Worm (Caenorhabditis elegans) whole organism, L4 larva: Measurements from ENCODE around the gene JC8.16.

Experiments used
- F44E2.7 ChIP-seq: fragments of 200-800 bp; sonication (Bioruptor generic); IDR thresholded peaks from 2 replicates; pipeline ENCODE4 v2.1.2; 2022; ENCODE audit warnings: missing genetic modification characterization, missing compliant biosample characterization
- F49E8.2 ChIP-seq: sonication (generic microtip); optimal IDR thresholded peaks from 2 replicates; lab custom pipeline; 2016; ENCODE audit warnings: missing compliant biosample characterization, mild to moderate bottlenecking, missing genetic modification characterization, borderline replicate concordance
- Y105C5A.15 ChIP-seq: fragments of 200-800 bp; sonication (Bioruptor generic); IDR thresholded peaks from 2 replicates; pipeline ENCODE4 v1.3.6; 2022; ENCODE audit warnings: missing genetic modification characterization, missing compliant biosample characterization
- Y75B8A.6 ChIP-seq: fragments of 200-800 bp; sonication (Bioruptor generic); IDR thresholded peaks from 2 replicates; pipeline ENCODE4 v1.3.6; 2022; ENCODE audit warnings: missing genetic modification reagents, missing genetic modification characterization, missing compliant biosample characterization
- ZK337.2 ChIP-seq: fragments of 200-800 bp; sonication (Bioruptor generic); IDR thresholded peaks from 2 replicates; pipeline ENCODE4 v1.3.6; 2022; ENCODE audit warnings: missing genetic modification reagents, missing genetic modification characterization, missing compliant biosample characterization
- aha-1 ChIP-seq: fragments of 150-350 bp; peaks from one replicate; lab custom pipeline; 2014; ENCODE audit warnings: missing biosample characterization, missing genetic modification characterization
- aly-2 ChIP-seq: sonication (generic microtip); optimal IDR thresholded peaks from 2 replicates; lab custom pipeline; 2018; ENCODE audit warnings: missing biosample characterization, missing genetic modification characterization
- arid-1 ChIP-seq: fragments of 200-800 bp; sonication (Bioruptor generic); conservative IDR thresholded peaks from 2 replicates; pipeline ENCODE4 v1.3.6; 2022; ENCODE audit warnings: missing genetic modification reagents, missing genetic modification characterization, missing compliant biosample characterization
- attf-4 ChIP-seq: sonication (generic microtip); optimal IDR thresholded peaks from 3 replicates; lab custom pipeline; 2017; ENCODE audit warnings: missing biosample characterization, missing genetic modification characterization
- ceh-20 ChIP-seq: fragments of 200-800 bp; sonication (Bioruptor generic); IDR thresholded peaks from 2 replicates; pipeline ENCODE4 v1.3.6; 2022; ENCODE audit warnings: missing genetic modification reagents, missing genetic modification characterization, missing compliant biosample characterization
- ceh-28 ChIP-seq: fragments of 150-350 bp; optimal IDR thresholded peaks from 2 replicates; lab custom pipeline; 2014; ENCODE audit warnings: missing biosample characterization, missing genetic modification reagents, missing genetic modification characterization
- ces-1 ChIP-seq: fragments of 150-350 bp; sonication (generic microtip); optimal IDR thresholded peaks from 4 replicates; lab custom pipeline; 2014; ENCODE audit warnings: missing biosample characterization, missing genetic modification reagents, missing genetic modification characterization
- cey-2 ChIP-seq: sonication (generic microtip); optimal IDR thresholded peaks from 3 replicates; lab custom pipeline; 2017; ENCODE audit warnings: missing genetic modification characterization, mild to moderate bottlenecking, missing compliant biosample characterization, antibody characterized with exemption, borderline replicate concordance; ENCODE audit not compliant: insufficient read depth
- ctbp-1 ChIP-seq: fragments of 200-800 bp; sonication (Bioruptor generic); IDR thresholded peaks from 2 replicates; pipeline ENCODE4 v1.3.6; 2022; ENCODE audit warnings: missing genetic modification reagents, missing genetic modification characterization, missing compliant biosample characterization
- daf-8 ChIP-seq: fragments of 200-800 bp; sonication (Bioruptor generic); IDR thresholded peaks from 2 replicates; pipeline ENCODE4 v1.3.6; 2022; ENCODE audit warnings: missing genetic modification characterization, missing compliant biosample characterization
- dmd-9 ChIP-seq: fragments of 200-800 bp; sonication (Bioruptor generic); IDR thresholded peaks from 2 replicates; pipeline ENCODE4 v1.3.6; 2022; ENCODE audit warnings: missing genetic modification reagents, missing genetic modification characterization, missing compliant biosample characterization
- dpl-1 ChIP-seq: fragments of 150-350 bp; optimal IDR thresholded peaks from 2 replicates; lab custom pipeline; 2014; ENCODE audit warnings: missing biosample characterization, missing genetic modification reagents, missing genetic modification characterization
- dve-1 ChIP-seq: sonication (generic microtip); optimal IDR thresholded peaks from 2 replicates; lab custom pipeline; 2017; ENCODE audit warnings: antibody characterized with exemption, mild to moderate bottlenecking, missing genetic modification characterization, missing compliant biosample characterization; ENCODE audit not compliant: insufficient read depth
- hif-1 ChIP-seq, 2 experiments: sonication (generic microtip); optimal IDR thresholded peaks; 2 replicates each; lab custom pipeline; 2016 to 2017; ENCODE audit warnings: missing compliant biosample characterization in 2 of 2, missing genetic modification characterization in 2 of 2, missing genetic modification reagents in 2 of 2, missing genotype in 2 of 2, mild to moderate bottlenecking in 1 of 2
- hlh-11 ChIP-seq: fragments of 200-800 bp; sonication (Bioruptor generic); optimal IDR thresholded peaks from 2 replicates; lab custom pipeline; 2018; ENCODE audit warnings: mild to moderate bottlenecking, missing genetic modification characterization, missing compliant biosample characterization
- lim-7 ChIP-seq: fragments of 200-800 bp; sonication (Bioruptor generic); IDR thresholded peaks from 2 replicates; pipeline ENCODE4 v1.3.6; 2022; ENCODE audit warnings: missing genetic modification characterization, missing compliant biosample characterization
- lin-13 ChIP-seq: fragments of 150-350 bp; optimal IDR thresholded peaks from 2 replicates; lab custom pipeline; 2014; ENCODE audit warnings: missing biosample characterization, missing genetic modification reagents, missing genetic modification characterization
- lin-15B ChIP-seq: fragments of 150-350 bp; sonication (generic microtip); optimal IDR thresholded peaks from 3 replicates; lab custom pipeline; 2014; ENCODE audit warnings: missing biosample characterization, missing genetic modification characterization
- lin-29 ChIP-seq: fragments of 200-800 bp; sonication (Bioruptor generic); IDR thresholded peaks from 2 replicates; pipeline ENCODE4 v1.3.6; 2022; ENCODE audit warnings: missing genetic modification reagents, missing genetic modification characterization, missing compliant biosample characterization
- lin-38 ChIP-seq: fragments of 200-800 bp; sonication (Bioruptor generic); IDR thresholded peaks from 2 replicates; pipeline ENCODE4 v1.3.6; 2022; ENCODE audit warnings: missing genetic modification reagents, missing genetic modification characterization, missing compliant biosample characterization
- lin-39 ChIP-seq: fragments of 150-350 bp; optimal IDR thresholded peaks from 2 replicates; lab custom pipeline; 2014; ENCODE audit warnings: missing biosample characterization, missing genetic modification reagents, missing genetic modification characterization
- lir-3 ChIP-seq: sonication (generic microtip); optimal IDR thresholded peaks from 2 replicates; lab custom pipeline; 2016; ENCODE audit warnings: mild to moderate bottlenecking, missing genetic modification characterization, missing compliant biosample characterization
- lsy-2 ChIP-seq, 2 experiments: fragments of 150-350 bp in 1 of 2; sonication (generic microtip) in 1 of 2; optimal IDR thresholded peaks; 2 replicates each; lab custom pipeline; 2014 to 2017; ENCODE audit warnings: missing biosample characterization in 2 of 2, missing genetic modification characterization in 2 of 2
- madf-9 ChIP-seq: fragments of 200-800 bp; sonication (Bioruptor generic); conservative IDR thresholded peaks from 2 replicates; pipeline ENCODE4 v1.3.6; 2022; ENCODE audit warnings: missing genetic modification reagents, missing genetic modification characterization, missing compliant biosample characterization
- mdl-1 ChIP-seq, 2 experiments: fragments of 150-350 bp in 1 of 2; sonication (generic microtip) in 1 of 2; optimal IDR thresholded peaks; 2 replicates each; lab custom pipeline; 2014 to 2017; ENCODE audit warnings: missing biosample characterization in 2 of 2, missing genetic modification characterization in 2 of 2
- mxl-3 ChIP-seq: fragments of 200-800 bp; sonication (Bioruptor generic); optimal IDR thresholded peaks from 2 replicates; lab custom pipeline; 2018; ENCODE audit warnings: mild to moderate bottlenecking, missing genetic modification characterization, missing compliant biosample characterization
- nhr-10 ChIP-seq: fragments of 150-350 bp; optimal IDR thresholded peaks from 2 replicates; lab custom pipeline; 2014; ENCODE audit warnings: missing biosample characterization, missing genetic modification characterization
- nhr-11 ChIP-seq: fragments of 150-350 bp; optimal IDR thresholded peaks from 2 replicates; lab custom pipeline; 2014; ENCODE audit warnings: missing biosample characterization, missing genetic modification characterization
- nhr-111 ChIP-seq: fragments of 200-800 bp; sonication (Bioruptor generic); optimal IDR thresholded peaks from 2 replicates; lab custom pipeline; 2018; ENCODE audit warnings: mild to moderate bottlenecking, missing genetic modification characterization, missing compliant biosample characterization
- nhr-237 ChIP-seq: sonication (generic microtip); optimal IDR thresholded peaks from 2 replicates; lab custom pipeline; 2017; ENCODE audit warnings: missing biosample characterization, missing genetic modification characterization
- nhr-28 ChIP-seq: fragments of 150-350 bp; optimal IDR thresholded peaks from 2 replicates; lab custom pipeline; 2014; ENCODE audit warnings: missing biosample characterization, missing genetic modification characterization
- nhr-42 ChIP-seq: fragments of 200-800 bp; sonication (Bioruptor generic); IDR thresholded peaks from 2 replicates; pipeline ENCODE4 v1.3.6; 2022; ENCODE audit warnings: missing genetic modification characterization, missing compliant biosample characterization
- nhr-48 ChIP-seq: sonication (generic microtip); optimal IDR thresholded peaks from 2 replicates; lab custom pipeline; 2016; ENCODE audit warnings: mild to moderate bottlenecking, missing genetic modification characterization, missing compliant biosample characterization
- pha-4 ChIP-seq, 2 experiments: fragments of 150-350 bp in 1 of 2; fragments of 200-800 bp in 1 of 2; sonication (Bioruptor generic) in 1 of 2; IDR thresholded peaks in 1 of 2; optimal IDR thresholded peaks in 1 of 2; 2 replicates each; pipeline versions ENCODE4 v1.3.6 to Lab custom; 2014 to 2022; ENCODE audit warnings: missing genetic modification characterization in 2 of 2, missing genetic modification reagents in 2 of 2, missing biosample characterization in 1 of 2, missing compliant biosample characterization in 1 of 2
- saeg-2 ChIP-seq: fragments of 200-800 bp; sonication (Bioruptor generic); IDR thresholded peaks from 2 replicates; pipeline ENCODE4 v1.3.6; 2022; ENCODE audit warnings: missing genetic modification reagents, missing genetic modification characterization, missing compliant biosample characterization
- set-16 ChIP-seq: fragments of 200-800 bp; sonication (Bioruptor generic); IDR thresholded peaks from 2 replicates; pipeline ENCODE4 v1.3.6; 2022; ENCODE audit warnings: missing genetic modification reagents, missing genetic modification characterization, missing compliant biosample characterization
- skn-1 ChIP-seq: fragments of 150-350 bp; optimal IDR thresholded peaks from 2 replicates; lab custom pipeline; 2014; ENCODE audit warnings: missing biosample characterization, missing genetic modification characterization
- snpc-1.2 ChIP-seq: fragments of 200-800 bp; sonication (Bioruptor generic); IDR thresholded peaks from 2 replicates; pipeline ENCODE4 v1.3.6; 2022; ENCODE audit warnings: missing genetic modification reagents, missing genetic modification characterization, missing compliant biosample characterization
- snpc-4 ChIP-seq: fragments of 150-350 bp; optimal IDR thresholded peaks from 2 replicates; lab custom pipeline; 2014; ENCODE audit warnings: missing biosample characterization, missing genetic modification characterization
- spr-3 ChIP-seq: fragments of 200-800 bp; sonication (Bioruptor generic); optimal IDR thresholded peaks from 2 replicates; lab custom pipeline; 2018; ENCODE audit warnings: mild to moderate bottlenecking, missing genetic modification characterization, missing compliant biosample characterization
- unc-39 ChIP-seq: sonication (generic microtip); optimal IDR thresholded peaks from 2 replicates; lab custom pipeline; 2017; ENCODE audit warnings: missing biosample characterization, missing genetic modification characterization
- vab-7 ChIP-seq: fragments of 200-800 bp; sonication (Bioruptor generic); IDR thresholded peaks from 2 replicates; pipeline ENCODE4 v1.3.6; 2022; ENCODE audit warnings: missing genetic modification reagents, missing genetic modification characterization, missing compliant biosample characterization
- zfp-2 ChIP-seq: sonication (generic microtip); optimal IDR thresholded peaks from 2 replicates; lab custom pipeline; 2016; ENCODE audit warnings: mild to moderate bottlenecking, missing genetic modification characterization, missing compliant biosample characterization
- ztf-7 ChIP-seq: fragments of 150-350 bp; optimal IDR thresholded peaks from 2 replicates; lab custom pipeline; 2014; ENCODE audit warnings: missing biosample characterization, missing genetic modification characterization

JC8.16 gene

ce11 chrIV:13240078-13240841 is 18.7 kb upstream of the JC8.16 start, which contains the start of gene rpl-12 (continued):
- TF ChIP-seq madf-9 (GFP tag; lab: Robert Waterston, UW), result peak; percentile 97
- no peak for TF ChIP-seq unc-39
- peak; percentile 99 for TF ChIP-seq aha-1 (tag; lab: Kevin White, UChicago)
- peak; percentile 82 to 95 for TF ChIP-seq hif-1 (tag; optimal IDR thresholded peaks at IDR 0.05; lab: Kevin White, UChicago)
- peak; percentile 99 for TF ChIP-seq zfp-2 (tag; lab: Kevin White, UChicago)
- peak; percentile 54; the same call in 1 of the 2 replicates for TF ChIP-seq lim-7
- peak; percentile 77 for TF ChIP-seq nhr-10 (tag; lab: Kevin White, UChicago)
- peak; percentile 41 for TF ChIP-seq lir-3
- peak; percentile 98 for TF ChIP-seq hlh-11
- peak; percentile 89 for TF ChIP-seq skn-1 (tag; lab: Kevin White, UChicago)
- peak; percentile 97 for TF ChIP-seq lin-15B (tag; lab: Kevin White, UChicago)
- TF ChIP-seq daf-8 (GFP tag; lab: Robert Waterston, UW), result no peak
- TF ChIP-seq attf-4 (tag; lab: Kevin White, UChicago), result no peak
- TF ChIP-seq F49E8.2, result peak; percentile 83
- peak; percentile 40 for TF ChIP-seq set-16 (GFP tag; lab: Robert Waterston, UW)
- TF ChIP-seq lin-39, result peak; percentile 33
- no peak for TF ChIP-seq ZK337.2 (GFP tag; lab: Robert Waterston, UW)
- TF ChIP-seq snpc-4 (tag; lab: Kevin White, UChicago), result peak; percentile 23
- peak; percentile 95 for TF ChIP-seq arid-1 (GFP tag; lab: Robert Waterston, UW)
- TF ChIP-seq F44E2.7, result no peak
- TF ChIP-seq pha-4 (GFP tag; IDR thresholded peaks at IDR 0.05; lab: Robert Waterston, UW), result peak; percentile 97
- peak; percentile 99 for TF ChIP-seq pha-4 (tag; optimal IDR thresholded peaks at IDR 0.05; lab: Kevin White, UChicago)
- peak; percentile 98 for TF ChIP-seq nhr-42 (GFP tag; lab: Robert Waterston, UW)
- TF ChIP-seq mxl-3 (GFP tag; lab: Kevin White, UChicago), result no peak
- TF ChIP-seq nhr-11 (tag; lab: Kevin White, UChicago), result peak; percentile 99
- peak; percentile 74 for TF ChIP-seq snpc-1.2
- no peak for TF ChIP-seq nhr-111 (GFP tag; lab: Kevin White, UChicago)
- TF ChIP-seq ces-1 (GFP tag; lab: Kevin White, UChicago), result peak; percentile 97
- TF ChIP-seq vab-7, result peak; percentile 97
- TF ChIP-seq lin-38, result peak; percentile 100
- TF ChIP-seq lin-13 (GFP tag; lab: Kevin White, UChicago), result peak; percentile 97
- TF ChIP-seq dve-1 (tag; lab: Kevin White, UChicago), result peak; percentile 100
- peak; percentile 92 for TF ChIP-seq nhr-48
- TF ChIP-seq ceh-28 (tag; lab: Kevin White, UChicago), result peak; percentile 16
- TF ChIP-seq lin-29, result peak; percentile 95
- peak; percentile 94 for TF ChIP-seq saeg-2 (GFP tag; lab: Robert Waterston, UW)
- TF ChIP-seq nhr-28, result peak; percentile 96
- TF ChIP-seq aly-2, result peak; percentile 70
- TF ChIP-seq dmd-9, result peak; percentile 94
- peak; percentile 96 for TF ChIP-seq ctbp-1 (GFP tag; lab: Robert Waterston, UW)
- peak; percentile 93 to 98 for TF ChIP-seq lsy-2 (tag; optimal IDR thresholded peaks at IDR 0.05; lab: Kevin White, UChicago)
- TF ChIP-seq nhr-237 (tag; lab: Kevin White, UChicago), result peak; percentile 43
- TF ChIP-seq cey-2 (tag; lab: Kevin White, UChicago), result peak; percentile 53
- TF ChIP-seq ztf-7 (tag; lab: Kevin White, UChicago), result peak; percentile 97
- TF ChIP-seq dpl-1 (GFP tag; lab: Kevin White, UChicago), result peak; percentile 98
- peak in 1 of 2 experiments; percentile 89 for TF ChIP-seq mdl-1 (tag; optimal IDR thresholded peaks at IDR 0.05; lab: Kevin White, UChicago)
- TF ChIP-seq ceh-20 (GFP tag; lab: Robert Waterston, UW), result peak; percentile 99
- TF ChIP-seq spr-3 (GFP tag; lab: Kevin White, UChicago), result peak; percentile 97
- peak; percentile 97 for TF ChIP-seq Y75B8A.6 (GFP tag; lab: Robert Waterston, UW)
- TF ChIP-seq Y105C5A.15, result no peak
